Fruit fly (Drosophila melanogaster) whole organism, embryonic: Measurements from ENCODE around the gene CG32313.

Experiments
- Awh ChIP-seq: fragments of 200-800 bp; sonication (Bioruptor generic); IDR thresholded peaks from 2 replicates; pipeline ENCODE4, ENCODE4 v1.3.6; 2022; ENCODE audit warnings: missing biosample characterization, missing genetic modification characterization
- CG11560 ChIP-seq: fragments of 200-800 bp; sonication (Bioruptor generic); IDR thresholded peaks from 3 replicates; pipeline ENCODE4 v1.3.6; 2022; ENCODE audit warnings: missing biosample characterization, missing genetic modification characterization
- CG11696 ChIP-seq: fragments of 200-800 bp; sonication (Bioruptor generic); IDR thresholded peaks from 2 replicates; pipeline ENCODE4 v1.3.6; 2022; ENCODE audit warnings: missing biosample characterization, missing genetic modification characterization
- CG12769 ChIP-seq: fragments of 200-800 bp; sonication (Bioruptor generic); optimal IDR thresholded peaks from 2 replicates; lab custom pipeline; 2019; ENCODE audit warnings: missing biosample characterization, mild to moderate bottlenecking, missing genetic modification characterization, moderate library complexity
- CG13624 ChIP-seq: fragments of 200-800 bp; sonication (Bioruptor generic); optimal IDR thresholded peaks from 2 replicates; lab custom pipeline; 2016; ENCODE audit warnings: missing biosample characterization, missing genetic modification characterization
- CG15601 ChIP-seq: fragments of 200-800 bp; sonication (Bioruptor generic); optimal IDR thresholded peaks from 3 replicates; lab custom pipeline; 2019; ENCODE audit warnings: missing biosample characterization, mild to moderate bottlenecking, missing genetic modification characterization, moderate library complexity
- CG17328 ChIP-seq: fragments of 200-800 bp; sonication (Bioruptor generic); IDR thresholded peaks from 2 replicates; pipeline ENCODE4 v1.3.6; 2022; ENCODE audit warnings: missing biosample characterization, missing genetic modification characterization
- CG2712 ChIP-seq: fragments of 200-800 bp; optimal IDR thresholded peaks from 3 replicates; lab custom pipeline; 2019; ENCODE audit warnings: missing biosample characterization, mild to moderate bottlenecking, missing genetic modification characterization, moderate library complexity
- CG30403 ChIP-seq: fragments of 200-800 bp; sonication (Bioruptor generic); optimal IDR thresholded peaks from 3 replicates; lab custom pipeline; 2016; ENCODE audit warnings: missing biosample characterization, missing genetic modification characterization
- CG3065 ChIP-seq: fragments of 200-800 bp; sonication (Bioruptor generic); optimal IDR thresholded peaks from 2 replicates; lab custom pipeline; 2016; ENCODE audit warnings: missing biosample characterization, missing genetic modification characterization
- CG31441 ChIP-seq: fragments of 200-800 bp; sonication (Bioruptor generic); IDR thresholded peaks from 2 replicates; pipeline ENCODE4 v1.3.6; 2022; ENCODE audit warnings: missing biosample characterization, missing genetic modification characterization
- CG6272 ChIP-seq: fragments of 200-800 bp; sonication (Bioruptor generic); IDR thresholded peaks from 2 replicates; pipeline ENCODE4 v1.3.6; 2022; ENCODE audit warnings: missing biosample characterization, missing genetic modification characterization
- CG6854 ChIP-seq: fragments of 200-800 bp; sonication (Bioruptor generic); optimal IDR thresholded peaks from 3 replicates; lab custom pipeline; 2017; ENCODE audit warnings: missing biosample characterization, mild to moderate bottlenecking, missing genetic modification characterization
- CG7271 ChIP-seq: fragments of 200-800 bp; sonication (Bioruptor generic); optimal IDR thresholded peaks from 2 replicates; lab custom pipeline; 2018; ENCODE audit warnings: missing biosample characterization, mild to moderate bottlenecking, missing genetic modification characterization, moderate library complexity
- CG7786 ChIP-seq: fragments of 200-800 bp; sonication (Bioruptor generic); optimal IDR thresholded peaks from 2 replicates; lab custom pipeline; 2016; ENCODE audit warnings: missing biosample characterization, missing genetic modification characterization
- CG8359 ChIP-seq: fragments of 200-800 bp; sonication (Bioruptor generic); optimal IDR thresholded peaks from 2 replicates; lab custom pipeline; 2017; ENCODE audit warnings: missing biosample characterization, mild to moderate bottlenecking, missing genetic modification characterization, borderline replicate concordance
- CG9876 ChIP-seq: fragments of 200-800 bp; sonication (Bioruptor generic); optimal IDR thresholded peaks from 2 replicates; lab custom pipeline; 2016; ENCODE audit warnings: missing biosample characterization, missing genetic modification characterization
- CoRest ChIP-seq: fragments of 200-800 bp; sonication (Bioruptor generic); optimal IDR thresholded peaks from 3 replicates; lab custom pipeline; 2018; ENCODE audit warnings: missing biosample characterization, mild to moderate bottlenecking, missing genetic modification characterization, moderate library complexity
- Dip3 ChIP-seq: fragments of 200-800 bp; sonication (Bioruptor generic); optimal IDR thresholded peaks from 3 replicates; lab custom pipeline; 2016; ENCODE audit warnings: missing biosample characterization, missing genetic modification characterization
- Ets65A ChIP-seq: fragments of 200-800 bp; sonication (Bioruptor generic); peaks from one replicate; lab custom pipeline; 2016; ENCODE audit warnings: missing biosample characterization, missing genetic modification characterization
- HLH3B ChIP-seq: fragments of 200-800 bp; sonication (Bioruptor generic); IDR thresholded peaks from 2 replicates; pipeline ENCODE4 v1.3.6; 2022; ENCODE audit warnings: missing biosample characterization, missing genetic modification characterization
- Hand ChIP-seq: fragments of 200-800 bp; sonication (Bioruptor generic); optimal IDR thresholded peaks from 2 replicates; lab custom pipeline; 2017; ENCODE audit warnings: mild to moderate bottlenecking, missing biosample characterization, missing genetic modification reagents, missing genetic modification characterization
- Hr39 ChIP-seq: fragments of >200 bp; optimal IDR thresholded peaks from 2 replicates; lab custom pipeline; 2017
- Mes4 ChIP-seq: fragments of 200-800 bp; sonication (Bioruptor generic); optimal IDR thresholded peaks from 2 replicates; lab custom pipeline; 2016; ENCODE audit warnings: missing biosample characterization, missing genetic modification characterization
- Oli ChIP-seq: fragments of 200-800 bp; sonication (Bioruptor generic); optimal IDR thresholded peaks from 2 replicates; lab custom pipeline; 2018; ENCODE audit warnings: missing biosample characterization, mild to moderate bottlenecking, missing genetic modification characterization, moderate library complexity
- Rx ChIP-seq: fragments of 200-800 bp; sonication (Bioruptor generic); IDR thresholded peaks from 2 replicates; pipeline ENCODE4 v1.3.6; 2022; ENCODE audit warnings: missing biosample characterization, missing genetic modification characterization
- Trl ChIP-seq, 3 experiments: fragments of >200 bp in 2 of 3; fragments of 200-800 bp in 1 of 3; sonication (Bioruptor generic) in 1 of 3; optimal IDR thresholded peaks; 2 replicates in 1 of 3; 3 replicates in 2 of 3; lab custom pipeline; 2016 to 2017; ENCODE audit warnings: missing biosample characterization in 1 of 3, missing genetic modification characterization in 1 of 3
- Vsx1 ChIP-seq: fragments of 200-800 bp; sonication (Bioruptor generic); optimal IDR thresholded peaks from 2 replicates; lab custom pipeline; 2017; ENCODE audit warnings: missing biosample characterization, mild to moderate bottlenecking, missing genetic modification characterization, missing genetic modification reagents
- al ChIP-seq: fragments of 200-800 bp; sonication (Bioruptor generic); IDR thresholded peaks from 2 replicates; pipeline ENCODE4 v1.3.6; 2022; ENCODE audit warnings: missing biosample characterization, missing genetic modification characterization
- ap ChIP-seq: fragments of 200-800 bp; sonication (Bioruptor generic); IDR thresholded peaks from 2 replicates; pipeline ENCODE4 v1.3.6; 2022; ENCODE audit warnings: missing biosample characterization, missing genetic modification characterization
- bab2 ChIP-seq: fragments of 200-800 bp; sonication (Bioruptor generic); optimal IDR thresholded peaks from 2 replicates; lab custom pipeline; 2016; ENCODE audit warnings: missing biosample characterization, missing genetic modification characterization
- cato ChIP-seq: fragments of 200-800 bp; sonication (Bioruptor generic); optimal IDR thresholded peaks from 2 replicates; lab custom pipeline; 2016; ENCODE audit warnings: missing biosample characterization, missing genetic modification characterization, borderline replicate concordance
- crp ChIP-seq, 2 experiments: fragments of 200-800 bp; sonication (Bioruptor generic); optimal IDR thresholded peaks; 2 replicates in 1 of 2; 3 replicates in 1 of 2; lab custom pipeline; 2017; ENCODE audit warnings: missing biosample characterization in 2 of 2, missing genetic modification characterization in 2 of 2, mild to moderate bottlenecking in 1 of 2, moderate library complexity in 1 of 2
- dimm ChIP-seq: fragments of 200-800 bp; sonication (Bioruptor generic); IDR thresholded peaks from 2 replicates; pipeline ENCODE4 v1.3.6; 2022; ENCODE audit warnings: missing biosample characterization, missing genetic modification characterization
- eve ChIP-seq, 2 experiments: fragments of >200 bp; optimal IDR thresholded peaks; 2 replicates each; lab custom pipeline; 2017; ENCODE audit warnings: missing biosample characterization in 2 of 2, missing genetic modification characterization in 2 of 2
- fd102C ChIP-seq: fragments of 200-800 bp; sonication (Bioruptor generic); optimal IDR thresholded peaks from 2 replicates; lab custom pipeline; 2018; ENCODE audit warnings: missing biosample characterization, mild to moderate bottlenecking, missing genetic modification characterization, moderate library complexity
- fd64A ChIP-seq: fragments of 200-800 bp; sonication (Bioruptor generic); optimal IDR thresholded peaks from 3 replicates; lab custom pipeline; 2018; ENCODE audit warnings: missing biosample characterization, mild to moderate bottlenecking, missing genetic modification characterization
- fu2 ChIP-seq: fragments of 200-800 bp; sonication (Bioruptor generic); optimal IDR thresholded peaks from 2 replicates; lab custom pipeline; 2016; ENCODE audit warnings: missing biosample characterization, missing genetic modification characterization
- gt ChIP-seq: fragments of 200-800 bp; sonication (Bioruptor generic); IDR thresholded peaks from 2 replicates; pipeline ENCODE4 v1.3.6; 2022; ENCODE audit warnings: missing biosample characterization, missing genetic modification characterization
- hbn ChIP-seq: fragments of 200-800 bp; sonication (Bioruptor generic); IDR thresholded peaks from 2 replicates; pipeline ENCODE4 v1.3.6; 2022; ENCODE audit warnings: missing biosample characterization, missing genetic modification characterization; ENCODE audit not compliant: partially characterized antibody
- her ChIP-seq: fragments of 200-800 bp; sonication (Bioruptor generic); optimal IDR thresholded peaks from 2 replicates; lab custom pipeline; 2016; ENCODE audit warnings: missing biosample characterization, missing genetic modification characterization
- ken ChIP-seq: fragments of 200-800 bp; sonication (Bioruptor generic); IDR thresholded peaks from 3 replicates; pipeline ENCODE4 v1.3.6; 2022; ENCODE audit warnings: missing biosample characterization, missing genetic modification characterization
- nmo ChIP-seq: fragments of 200-800 bp; sonication (Bioruptor generic); optimal IDR thresholded peaks from 2 replicates; lab custom pipeline; 2018; ENCODE audit warnings: missing biosample characterization, mild to moderate bottlenecking, missing genetic modification characterization, moderate library complexity
- pnt ChIP-seq: fragments of 200-800 bp; sonication (Bioruptor generic); optimal IDR thresholded peaks from 3 replicates; lab custom pipeline; 2016; ENCODE audit warnings: missing biosample characterization, missing genetic modification characterization
- repo ChIP-seq: fragments of 200-800 bp; sonication (Bioruptor generic); optimal IDR thresholded peaks from 2 replicates; lab custom pipeline; 2016; ENCODE audit warnings: missing biosample characterization, missing genetic modification characterization
- seq ChIP-seq: fragments of 200-800 bp; sonication (Bioruptor generic); IDR thresholded peaks from 2 replicates; pipeline ENCODE4 v1.3.6; 2022; ENCODE audit warnings: missing biosample characterization, missing genetic modification characterization
- sima ChIP-seq: fragments of 200-800 bp; sonication (Bioruptor generic); optimal IDR thresholded peaks from 2 replicates; lab custom pipeline; 2016; ENCODE audit warnings: missing biosample characterization, missing genetic modification characterization
- stwl ChIP-seq: fragments of 200-800 bp; sonication (Bioruptor generic); optimal IDR thresholded peaks from 3 replicates; lab custom pipeline; 2018; ENCODE audit warnings: missing biosample characterization, mild to moderate bottlenecking, missing genetic modification characterization, moderate library complexity
- toy ChIP-seq: fragments of 200-800 bp; sonication (Bioruptor generic); IDR thresholded peaks from 2 replicates; pipeline ENCODE4 v1.3.6; 2022; ENCODE audit warnings: missing biosample characterization, missing genetic modification characterization
- trh ChIP-seq: fragments of 200-800 bp; sonication (Bioruptor generic); optimal IDR thresholded peaks from 2 replicates; lab custom pipeline; 2016; ENCODE audit warnings: missing biosample characterization, missing genetic modification characterization

Gene CG32313

DNA sequence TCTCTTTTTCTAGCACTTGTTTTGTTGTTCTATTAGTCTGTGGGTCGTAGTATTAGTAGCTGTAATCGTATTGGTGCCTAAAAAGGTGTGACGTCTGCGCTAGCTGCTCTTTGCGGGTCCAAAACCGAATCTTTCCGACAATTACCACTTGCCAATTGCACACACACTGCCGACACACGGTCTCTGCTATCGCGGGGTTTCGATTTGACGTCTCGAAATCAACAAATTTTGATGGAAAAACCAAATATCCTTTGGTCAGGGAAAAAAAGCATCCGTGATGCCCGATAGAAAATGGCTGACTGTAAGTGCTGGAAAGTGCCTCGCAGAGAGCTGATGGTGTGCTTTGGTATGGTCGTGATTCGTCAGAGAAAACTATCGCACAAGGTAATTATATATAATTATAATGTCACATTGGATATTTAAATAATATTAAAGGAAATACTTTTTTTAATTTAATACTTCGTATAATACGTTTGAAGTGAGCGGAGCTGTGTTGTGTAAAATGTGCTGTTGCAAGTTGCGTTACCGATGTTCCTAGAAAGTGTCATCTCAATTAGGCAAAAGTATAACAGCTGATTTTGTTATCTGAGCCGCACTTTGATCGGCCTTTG is 12.7 kb upstream of the CG32313 start, which contains the start of the genes Pex10 and CG12099 (continued):
- TF ChIP-seq CG2712 (tag; lab: Kevin White, UChicago) (peak; percentile 93), hbn (GFP tag; lab: Robert Waterston, UW) (peak; percentile 93), fd64A (GFP tag; lab: Kevin White, UChicago) (peak; percentile 41), fu2 (GFP tag; lab: Kevin White, UChicago) (peak; percentile 52), CG15601 (tag; lab: Kevin White, UChicago) (peak; percentile 84), CG13624 (peak; percentile 53), stwl (tag; lab: Kevin White, UChicago) (no peak), CG6272 (GFP tag; lab: Robert Waterston, UW) (peak; percentile 94), Ets65A (GFP tag; lab: Kevin White, UChicago) (peak; percentile 97), Oli (tag; lab: Kevin White, UChicago) (peak; percentile 73), CG7786 (GFP tag; lab: Kevin White, UChicago) (peak; percentile 48), seq (peak; percentile 72; the same call in 1 of the 2 replicates), nmo (peak; percentile 94), CG30403 (GFP tag; lab: Kevin White, UChicago) (peak; percentile 96), eve (GFP tag; optimal IDR thresholded peaks at IDR 0.05; lab: Kevin White, UChicago) (no peak), cato (GFP tag; lab: Kevin White, UChicago) (peak; percentile 84), trh (GFP tag; lab: Kevin White, UChicago) (peak; percentile 72), CG6854 (GFP tag; lab: Kevin White, UChicago) (peak; percentile 31), toy (peak; percentile 48; the same call in 1 of the 2 replicates), CG3065 (GFP tag; lab: Kevin White, UChicago) (peak; percentile 74), crp (GFP tag; optimal IDR thresholded peaks at IDR 0.05; lab: Kevin White, UChicago) (peak; percentile 87 to 98), Hr39 (lab: Kevin White, UChicago) (no peak), CG17328 (GFP tag; lab: Robert Waterston, UW) (peak; percentile 86), sima (GFP tag; lab: Kevin White, UChicago) (no peak), Trl (optimal IDR thresholded peaks at IDR 0.05; lab: Kevin White, UChicago) (no peak), Trl (GFP tag; optimal IDR thresholded peaks at IDR 0.05; lab: Kevin White, UChicago) (peak; percentile 49), Mes4 (GFP tag; lab: Kevin White, UChicago) (peak; percentile 37), ap (GFP tag; lab: Robert Waterston, UW) (peak; percentile 85), ken (GFP tag; lab: Robert Waterston, UW) (peak; percentile 93), al (peak; percentile 93), Awh (peak; percentile 77), bab2 (GFP tag; lab: Kevin White, UChicago) (peak; percentile 69), Hand (peak; percentile 50), CG12769 (tag; lab: Kevin White, UChicago) (no peak), CG11696 (GFP tag; lab: Robert Waterston, UW) (0 out of 2 replicates have a peak, but pooled peaks have one; percentile 37), dimm (no peak), Dip3 (peak; percentile 73), CG31441 (GFP tag; lab: Robert Waterston, UW) (peak; percentile 88), repo (GFP tag; lab: Kevin White, UChicago) (no peak), CoRest (peak; percentile 93), HLH3B (GFP tag; lab: Robert Waterston, UW) (peak; percentile 88), CG8359 (GFP tag; lab: Kevin White, UChicago) (peak; percentile 15), fd102C (peak; percentile 49), Rx (GFP tag; lab: Robert Waterston, UW) (peak; percentile 83), pnt (GFP tag; lab: Kevin White, UChicago) (peak; percentile 65), CG9876 (GFP tag; lab: Kevin White, UChicago) (no peak), Vsx1 (GFP tag; lab: Kevin White, UChicago) (no peak), gt (peak; percentile 73), CG11560 (tag; lab: Robert Waterston, UW) (peak; percentile 83), CG7271 (tag; lab: Kevin White, UChicago) (peak; percentile 53), her (GFP tag; lab: Kevin White, UChicago) (no peak)
